Fruit fly (Drosophila melanogaster): ENCODE data around the gene CG31131.

DNA sequence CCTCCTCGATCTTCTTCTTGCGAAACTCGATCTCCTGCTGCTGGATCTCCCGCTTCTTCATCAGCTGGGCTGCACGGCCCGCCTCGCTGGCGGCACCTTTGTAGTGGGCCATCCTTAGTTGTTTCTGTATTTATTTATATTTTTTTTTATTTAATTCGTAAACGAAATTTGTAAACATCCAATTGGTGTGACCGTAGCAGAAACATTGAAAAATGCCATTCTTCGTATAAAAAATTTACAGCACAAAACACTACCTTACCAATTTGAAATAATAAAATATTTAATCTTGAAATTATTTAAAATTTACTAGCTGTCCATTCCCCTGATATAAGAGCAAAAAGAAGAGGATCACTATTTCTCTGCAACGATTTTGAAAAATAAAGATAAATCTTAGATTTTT lies 42.1 kb downstream of the CG31131 start, which contains the start of gene CG12259:
- TF ChIP-seq Hr39 (GFP tag; optimal IDR thresholded peaks at IDR 0.05) (no peak), Hr4 (GFP tag; optimal IDR thresholded peaks at IDR 0.05) (no peak), Lpt (GFP tag; optimal IDR thresholded peaks at IDR 0.05) (no peak), dsx (GFP tag; optimal IDR thresholded peaks at IDR 0.05; ENCODE audit: poor library complexity, severe bottlenecking) (no peak), Eip75B (GFP tag; optimal IDR thresholded peaks at IDR 0.05) (no peak), Met (GFP tag; optimal IDR thresholded peaks at IDR 0.05) (no peak), dac (GFP tag; optimal IDR thresholded peaks at IDR 0.05) (no peak), CG10669 (GFP tag; optimal IDR thresholded peaks at IDR 0.05) (no peak), CG8119 (GFP tag; IDR thresholded peaks at IDR 0.05) (no peak), Eip78C (GFP tag) (peak; percentile 26), Smox (GFP tag; optimal IDR thresholded peaks at IDR 0.05) (no peak), Eip93F (GFP tag; optimal IDR thresholded peaks at IDR 0.05) (no peak), Sox102F (GFP tag; optimal IDR thresholded peaks at IDR 0.05) (no peak), Gug (GFP tag; IDR thresholded peaks at IDR 0.05) (no peak)

Data from whole organism, prepupa.